Worm (Caenorhabditis elegans) whole organism, late embryonic: ENCODE measurements around the gene daf-22.

ENCODE experiments used
- C08G9.2 ChIP-seq: sonication (generic microtip); optimal IDR thresholded peaks from 2 replicates; lab custom pipeline; 2016; ENCODE audit warnings: mild to moderate bottlenecking, missing genetic modification characterization, moderate library complexity, missing compliant biosample characterization
- F13H6.1 ChIP-seq: sonication (generic microtip); optimal IDR thresholded peaks from 2 replicates; lab custom pipeline; 2016; ENCODE audit warnings: missing genetic modification characterization, missing compliant biosample characterization
- ahr-1 ChIP-seq: sonication (generic microtip); optimal IDR thresholded peaks from 2 replicates; lab custom pipeline; 2016; ENCODE audit warnings: missing genetic modification characterization, missing compliant biosample characterization
- ama-1 ChIP-seq: fragments of 150-350 bp; optimal IDR thresholded peaks from 2 replicates; lab custom pipeline; 2014
- ceh-19 ChIP-seq: fragments of 200-800 bp; sonication (Bioruptor generic); optimal IDR thresholded peaks from 2 replicates; lab custom pipeline; 2018; ENCODE audit warnings: mild to moderate bottlenecking, missing genetic modification characterization, missing compliant biosample characterization
- ceh-2 ChIP-seq: sonication (generic microtip); optimal IDR thresholded peaks from 2 replicates; lab custom pipeline; 2016; ENCODE audit warnings: missing genotype, missing genetic modification characterization, missing compliant biosample characterization
- ceh-22 ChIP-seq: sonication (generic microtip); optimal IDR thresholded peaks from 2 replicates; lab custom pipeline; 2017; ENCODE audit warnings: missing biosample characterization, missing genetic modification characterization
- ceh-30 ChIP-seq: fragments of 150-350 bp; optimal IDR thresholded peaks from 2 replicates; lab custom pipeline; 2014; ENCODE audit warnings: missing biosample characterization, missing genetic modification characterization
- ceh-45 ChIP-seq: fragments of 200-800 bp; sonication (Bioruptor generic); IDR thresholded peaks from 2 replicates; pipeline ENCODE4 v1.3.6; 2022; ENCODE audit warnings: missing genetic modification reagents, missing genetic modification characterization, missing compliant biosample characterization
- ceh-6 ChIP-seq: fragments of 200-800 bp; sonication (Bioruptor generic); optimal IDR thresholded peaks from 2 replicates; lab custom pipeline; 2018; ENCODE audit warnings: mild to moderate bottlenecking, missing genetic modification characterization, missing compliant biosample characterization
- ceh-9 ChIP-seq: sonication (generic microtip); optimal IDR thresholded peaks from 2 replicates; lab custom pipeline; 2016; ENCODE audit warnings: mild to moderate bottlenecking, missing genetic modification characterization, inconsistent platforms, missing compliant biosample characterization
- dve-1 ChIP-seq: sonication (generic microtip); optimal IDR thresholded peaks from 2 replicates; lab custom pipeline; 2017; ENCODE audit warnings: antibody characterized with exemption, mild to moderate bottlenecking, missing genetic modification characterization, missing compliant biosample characterization
- elt-2 ChIP-seq: sonication (generic microtip); optimal IDR thresholded peaks from 2 replicates; lab custom pipeline; 2016; ENCODE audit warnings: missing genetic modification reagents, missing genetic modification characterization, missing compliant biosample characterization
- ets-4 ChIP-seq: sonication (generic microtip); optimal IDR thresholded peaks from 2 replicates; lab custom pipeline; 2016; ENCODE audit warnings: missing genetic modification characterization, missing compliant biosample characterization
- eyg-1 ChIP-seq: sonication (generic microtip); optimal IDR thresholded peaks from 2 replicates; lab custom pipeline; 2016; ENCODE audit warnings: missing genotype, missing genetic modification characterization, missing compliant biosample characterization
- fkh-6 ChIP-seq: sonication (generic microtip); optimal IDR thresholded peaks from 2 replicates; lab custom pipeline; 2016; ENCODE audit warnings: missing genetic modification characterization, missing compliant biosample characterization
- gmeb-2 ChIP-seq: sonication (generic microtip); optimal IDR thresholded peaks from 2 replicates; lab custom pipeline; 2016; ENCODE audit warnings: missing genetic modification characterization, inconsistent platforms, missing compliant biosample characterization
- hlh-15 ChIP-seq: sonication (generic microtip); optimal IDR thresholded peaks from 2 replicates; lab custom pipeline; 2016; ENCODE audit warnings: missing genetic modification characterization, missing compliant biosample characterization
- hlh-30 ChIP-seq: sonication (generic microtip); optimal IDR thresholded peaks from 2 replicates; lab custom pipeline; 2017; ENCODE audit warnings: antibody characterized with exemption, missing genetic modification characterization, missing compliant biosample characterization; ENCODE audit not compliant: insufficient read depth
- hlh-6 ChIP-seq: sonication (generic microtip); optimal IDR thresholded peaks from 2 replicates; lab custom pipeline; 2016; ENCODE audit warnings: missing genotype, missing genetic modification characterization, missing compliant biosample characterization
- hlh-8 ChIP-seq: sonication (generic microtip); optimal IDR thresholded peaks from 2 replicates; lab custom pipeline; 2016; ENCODE audit warnings: missing genotype, missing genetic modification characterization, missing compliant biosample characterization
- lim-6 ChIP-seq: sonication (generic microtip); optimal IDR thresholded peaks from 2 replicates; lab custom pipeline; 2016; ENCODE audit warnings: missing genetic modification characterization, missing compliant biosample characterization
- lin-11 ChIP-seq: fragments of 200-800 bp; sonication (Bioruptor generic); optimal IDR thresholded peaks from 2 replicates; lab custom pipeline; 2018; ENCODE audit warnings: mild to moderate bottlenecking, missing genetic modification characterization, missing compliant biosample characterization
- nfya-1 ChIP-seq: sonication (generic microtip); optimal IDR thresholded peaks from 2 replicates; lab custom pipeline; 2017; ENCODE audit warnings: missing genetic modification characterization, mild to moderate bottlenecking, missing compliant biosample characterization, antibody characterized with exemption, moderate library complexity
- nhr-232 ChIP-seq: sonication (generic microtip); optimal IDR thresholded peaks from 2 replicates; lab custom pipeline; 2016; ENCODE audit warnings: missing genetic modification characterization, missing compliant biosample characterization
- odd-2 ChIP-seq: sonication (generic microtip); optimal IDR thresholded peaks from 2 replicates; lab custom pipeline; 2017; ENCODE audit warnings: antibody characterized with exemption, mild to moderate bottlenecking, missing genetic modification characterization, missing compliant biosample characterization
- pat-9 ChIP-seq: fragments of 200-800 bp; sonication (Bioruptor generic); optimal IDR thresholded peaks from 2 replicates; lab custom pipeline; 2018; ENCODE audit warnings: mild to moderate bottlenecking, missing genetic modification characterization, moderate library complexity, missing compliant biosample characterization
- pax-1 ChIP-seq: fragments of 150-350 bp; optimal IDR thresholded peaks from 2 replicates; lab custom pipeline; 2014; ENCODE audit warnings: missing biosample characterization, missing genetic modification characterization
- pha-2 ChIP-seq: sonication (generic microtip); optimal IDR thresholded peaks from 2 replicates; lab custom pipeline; 2017; ENCODE audit warnings: mild to moderate bottlenecking, missing genetic modification characterization, missing compliant biosample characterization
- pha-4 ChIP-seq: fragments of 150-350 bp; optimal IDR thresholded peaks from 2 replicates; lab custom pipeline; 2018; ENCODE audit warnings: missing biosample characterization, missing genetic modification reagents, missing genetic modification characterization
- pros-1 ChIP-seq: fragments of 150-350 bp; optimal IDR thresholded peaks from 2 replicates; lab custom pipeline; 2014; ENCODE audit warnings: missing biosample characterization, missing genetic modification reagents, missing genetic modification characterization
- ref-2 ChIP-seq: sonication (generic microtip); optimal IDR thresholded peaks from 2 replicates; lab custom pipeline; 2016; ENCODE audit warnings: missing genetic modification characterization, missing compliant biosample characterization
- sox-2 ChIP-seq: fragments of 200-800 bp; sonication (Bioruptor generic); IDR thresholded peaks from 2 replicates; pipeline ENCODE4 v1.3.6; 2022; ENCODE audit warnings: missing genetic modification reagents, missing genetic modification characterization, missing compliant biosample characterization
- sox-4 ChIP-seq: sonication (generic microtip); optimal IDR thresholded peaks from 2 replicates; lab custom pipeline; 2017; ENCODE audit warnings: mild to moderate bottlenecking, missing genetic modification characterization, inconsistent platforms, missing compliant biosample characterization
- tbx-2 ChIP-seq: sonication (generic microtip); optimal IDR thresholded peaks from 2 replicates; lab custom pipeline; 2016; ENCODE audit warnings: missing genetic modification characterization, missing compliant biosample characterization
- tbx-7 ChIP-seq: sonication (generic microtip); optimal IDR thresholded peaks from 2 replicates; lab custom pipeline; 2016; ENCODE audit warnings: missing genotype, missing genetic modification characterization, missing compliant biosample characterization
- unc-3 ChIP-seq, 2 experiments: fragments of 200-800 bp in 1 of 2; sonication (Bioruptor generic) in 1 of 2; sonication (generic microtip) in 1 of 2; conservative IDR thresholded peaks in 1 of 2; optimal IDR thresholded peaks in 1 of 2; 2 replicates each; pipeline versions ENCODE4 v1.3.6 to Lab custom; 2016 to 2022; ENCODE audit warnings: missing compliant biosample characterization in 2 of 2, missing genetic modification characterization in 2 of 2, missing genetic modification reagents in 1 of 2
- unc-42 ChIP-seq: sonication (generic microtip); optimal IDR thresholded peaks from 2 replicates; lab custom pipeline; 2016; ENCODE audit warnings: missing genotype, missing genetic modification characterization, missing compliant biosample characterization
- unc-86 ChIP-seq: sonication (generic microtip); optimal IDR thresholded peaks from 2 replicates; lab custom pipeline; 2016; ENCODE audit warnings: missing genetic modification characterization, missing compliant biosample characterization
- ztf-16 ChIP-seq: sonication (generic microtip); optimal IDR thresholded peaks from 2 replicates; lab custom pipeline; 2017; ENCODE audit warnings: missing genetic modification characterization, missing compliant biosample characterization

The daf-22 gene

DNA sequence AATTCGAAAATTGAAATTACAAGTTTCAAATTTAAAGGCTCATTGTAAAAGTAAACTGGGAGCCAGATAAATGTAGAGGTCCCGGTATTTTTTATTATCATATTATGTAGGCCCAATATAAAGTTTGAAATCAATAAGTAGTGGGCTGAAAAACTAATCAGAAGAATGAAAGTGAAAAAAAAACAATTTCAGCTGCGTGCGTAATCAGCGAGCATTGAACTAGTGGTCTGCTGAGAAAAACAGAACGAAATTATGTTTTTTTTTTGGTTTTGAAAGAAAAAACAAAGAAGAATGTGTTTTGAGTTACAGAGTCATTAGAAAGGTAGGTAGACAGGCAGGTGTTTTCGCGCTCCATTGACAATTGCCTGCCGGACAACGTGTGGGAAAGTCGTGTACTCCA is 16.8 kb downstream of the daf-22 start, which contains the start of gene sre-31:
Gene sre-31, minus strand, starts transcription at position 101 of the 400 bp plus-strand sequence.
- TF ChIP-seq ama-1 (lab: Kevin White, UChicago) = no peak
- TF ChIP-seq lim-6 = no peak
- no peak for TF ChIP-seq unc-86

DNA sequence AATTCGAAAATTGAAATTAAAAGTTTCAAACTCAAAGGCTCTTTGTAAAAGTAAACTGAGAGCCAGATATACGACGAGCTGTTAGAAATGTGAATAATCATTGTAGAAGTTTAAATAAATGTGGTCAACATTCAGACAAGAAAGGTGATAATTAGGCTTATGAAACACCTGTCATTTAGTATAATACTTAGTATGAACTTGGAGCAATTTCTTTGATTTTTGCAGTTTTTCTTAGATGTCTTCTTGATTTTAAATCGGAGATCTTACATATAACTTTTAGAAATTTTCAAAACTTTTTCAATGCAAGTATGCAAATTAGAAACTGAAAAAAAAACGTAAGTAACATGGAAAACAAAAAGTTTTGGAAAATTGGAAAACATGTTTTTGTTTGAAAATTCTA is 19.1 kb downstream of the daf-22 start, which contains the start of gene sre-30:
Gene sre-30, minus strand, starts transcription at position 101 of the 400 bp plus-strand sequence.
- TF ChIP-seq nhr-232 (tag; lab: Kevin White, UChicago) = no peak
- TF ChIP-seq C08G9.2 = no peak
- TF ChIP-seq tbx-2 (tag; lab: Kevin White, UChicago) = no peak
- TF ChIP-seq eyg-1 (tag; lab: Kevin White, UChicago) = no peak
- TF ChIP-seq tbx-7 (tag; lab: Kevin White, UChicago) = no peak
- TF ChIP-seq hlh-6 (tag; lab: Kevin White, UChicago) = no peak
- no peak for TF ChIP-seq pha-2 (tag; lab: Kevin White, UChicago)
- no peak for TF ChIP-seq ztf-16 (tag; lab: Kevin White, UChicago)
- no peak for TF ChIP-seq ceh-2 (tag; lab: Kevin White, UChicago)
- no peak for TF ChIP-seq ceh-19
- no peak for TF ChIP-seq ceh-22 (tag; lab: Kevin White, UChicago)
- no peak for TF ChIP-seq sox-2 (GFP tag; lab: Robert Waterston, UW)

DNA sequence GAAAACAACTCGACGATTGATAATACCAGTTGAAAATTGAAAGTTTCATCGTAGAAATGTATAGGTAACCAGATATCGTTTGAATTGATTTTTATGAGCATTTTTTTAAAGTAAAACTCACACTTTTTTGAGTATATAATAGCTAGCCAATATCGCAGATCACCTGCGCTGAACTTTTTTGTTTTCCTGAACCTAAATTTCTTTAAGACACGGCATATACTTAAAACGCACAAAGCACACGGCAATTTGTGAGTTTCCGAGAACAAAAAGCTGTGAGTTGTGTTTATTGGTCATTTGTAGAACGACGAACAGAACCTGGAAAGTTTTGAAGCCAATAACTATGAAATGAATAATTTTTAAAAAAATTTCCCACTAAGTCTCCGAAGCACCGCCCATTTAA is 23.7 kb downstream of the daf-22 start, which contains the start of gene sre-29:
Gene sre-29, minus strand, starts transcription at position 101 of the 400 bp plus-strand sequence.
- TF ChIP-seq ahr-1 (no peak), ceh-30 (no peak), hlh-6 (tag; lab: Kevin White, UChicago) (no peak), dve-1 (tag; lab: Kevin White, UChicago) (no peak), gmeb-2 (tag; lab: Kevin White, UChicago) (no peak), lin-11 (tag; lab: Kevin White, UChicago) (no peak), pros-1 (tag; lab: Kevin White, UChicago) (no peak), eyg-1 (tag; lab: Kevin White, UChicago) (no peak), ets-4 (tag; lab: Kevin White, UChicago) (no peak), pha-4 (no peak), pax-1 (tag; lab: Kevin White, UChicago) (no peak), odd-2 (tag; lab: Kevin White, UChicago) (no peak), unc-3 (GFP tag; conservative IDR thresholded peaks at IDR 0.05; lab: Robert Waterston, UW) (no peak), unc-3 (tag; optimal IDR thresholded peaks at IDR 0.05; lab: Kevin White, UChicago) (no peak), elt-2 (tag; lab: Kevin White, UChicago) (no peak), hlh-30 (no peak), ceh-19 (no peak), ceh-6 (GFP tag; lab: Kevin White, UChicago) (no peak), lim-6 (no peak), fkh-6 (no peak), pat-9 (no peak)

DNA sequence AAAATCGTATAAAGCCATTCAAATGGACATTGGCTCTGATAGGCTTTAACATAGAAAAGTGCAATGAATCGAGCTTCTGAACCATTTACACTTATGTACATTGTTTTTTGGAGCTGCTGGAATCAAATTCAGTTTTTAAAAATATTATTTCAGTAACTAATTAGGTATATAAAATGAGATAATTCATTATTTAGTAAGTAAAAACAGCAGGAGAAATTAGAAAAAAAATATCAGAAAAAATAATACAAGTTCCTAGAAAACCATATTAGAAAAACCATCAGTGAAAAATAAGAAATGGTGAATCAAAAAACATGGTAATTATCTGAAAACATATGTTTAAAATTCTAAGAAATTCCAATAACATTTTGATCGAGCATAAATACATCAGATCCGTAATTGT is 27.8 kb downstream of the daf-22 start, which contains the start of gene F57G9.7:
Gene F57G9.7, minus strand, starts transcription at position 101 of the 400 bp plus-strand sequence.
- TF ChIP-seq unc-42 (tag; lab: Kevin White, UChicago) = no peak
- TF ChIP-seq ceh-45 (GFP tag; lab: Robert Waterston, UW) = no peak
- no peak for TF ChIP-seq lim-6
- no peak for TF ChIP-seq hlh-15 (tag; lab: Kevin White, UChicago)
- no peak for TF ChIP-seq ceh-2 (tag; lab: Kevin White, UChicago)
- TF ChIP-seq ceh-9 (tag; lab: Kevin White, UChicago) = no peak
- no peak for TF ChIP-seq ref-2 (tag; lab: Kevin White, UChicago)
- no peak for TF ChIP-seq C08G9.2
- no peak for TF ChIP-seq pax-1 (tag; lab: Kevin White, UChicago)
- TF ChIP-seq gmeb-2 (tag; lab: Kevin White, UChicago) = no peak
- TF ChIP-seq ama-1 (lab: Kevin White, UChicago) = no peak
- TF ChIP-seq sox-4 (tag; lab: Kevin White, UChicago) = no peak
- TF ChIP-seq F13H6.1 (tag; lab: Kevin White, UChicago) = no peak
- no peak for TF ChIP-seq nfya-1 (tag; lab: Kevin White, UChicago)
- no peak for TF ChIP-seq ceh-6 (GFP tag; lab: Kevin White, UChicago)
- no peak for TF ChIP-seq hlh-8
- TF ChIP-seq, all 69 proteins: peak for 0
